Worm (Caenorhabditis elegans) whole organism, mixed stage, embryonic: ENCODE results near the gene B0285.6.

Experiments used
- bed-3 ChIP-seq: fragments of 200-800 bp; sonication (Bioruptor generic); optimal IDR thresholded peaks from 3 replicates; lab custom pipeline; 2018; ENCODE audit warnings: mild to moderate bottlenecking, missing genetic modification characterization, moderate library complexity, missing compliant biosample characterization
- blmp-1 ChIP-seq: fragments of 150-350 bp; optimal IDR thresholded peaks from 2 replicates; lab custom pipeline; 2014; ENCODE audit warnings: missing biosample characterization, missing genetic modification characterization
- ceh-39 ChIP-seq: fragments of 150-350 bp; optimal IDR thresholded peaks from 2 replicates; lab custom pipeline; 2014; ENCODE audit warnings: missing biosample characterization, missing genetic modification characterization
- ceh-43 ChIP-seq: fragments of 200-800 bp; sonication (Bioruptor generic); optimal IDR thresholded peaks from 2 replicates; lab custom pipeline; 2018; ENCODE audit warnings: mild to moderate bottlenecking, missing genetic modification characterization, moderate library complexity, missing compliant biosample characterization
- ceh-83 ChIP-seq: fragments of 200-800 bp; sonication (Bioruptor generic); optimal IDR thresholded peaks from 2 replicates; lab custom pipeline; 2018; ENCODE audit warnings: mild to moderate bottlenecking, missing genetic modification characterization, missing compliant biosample characterization
- ces-1 ChIP-seq: fragments of 150-350 bp; optimal IDR thresholded peaks from 2 replicates; lab custom pipeline; 2014; ENCODE audit warnings: missing biosample characterization, missing genetic modification reagents, missing genetic modification characterization
- cnd-1 ChIP-seq: fragments of 200-800 bp; sonication (Bioruptor generic); optimal IDR thresholded peaks from 2 replicates; lab custom pipeline; 2018; ENCODE audit warnings: mild to moderate bottlenecking, missing genetic modification characterization, missing compliant biosample characterization
- drap-1 ChIP-seq: fragments of 200-800 bp; sonication (Bioruptor generic); optimal IDR thresholded peaks from 3 replicates; lab custom pipeline; 2018; ENCODE audit warnings: mild to moderate bottlenecking, missing genetic modification characterization, missing compliant biosample characterization
- elt-1 ChIP-seq: sonication (generic microtip); optimal IDR thresholded peaks from 2 replicates; lab custom pipeline; 2017; ENCODE audit warnings: missing genetic modification characterization, mild to moderate bottlenecking, missing compliant biosample characterization, antibody characterized with exemption, moderate library complexity, borderline replicate concordance; ENCODE audit not compliant: insufficient read depth
- elt-3 ChIP-seq: fragments of 150-350 bp; optimal IDR thresholded peaks from 2 replicates; lab custom pipeline; 2014; ENCODE audit warnings: missing biosample characterization, missing genetic modification characterization
- flh-1 ChIP-seq: fragments of 200-800 bp; sonication (Bioruptor generic); optimal IDR thresholded peaks from 2 replicates; lab custom pipeline; 2018; ENCODE audit warnings: mild to moderate bottlenecking, missing genetic modification characterization, moderate library complexity, missing compliant biosample characterization
- ham-2 ChIP-seq: fragments of 200-800 bp; sonication (Bioruptor generic); optimal IDR thresholded peaks from 2 replicates; lab custom pipeline; 2018; ENCODE audit warnings: mild to moderate bottlenecking, missing genetic modification characterization, missing compliant biosample characterization
- hlh-1 ChIP-seq: fragments of 150-350 bp; optimal IDR thresholded peaks from 2 replicates; lab custom pipeline; 2014; ENCODE audit warnings: missing biosample characterization, missing genetic modification reagents, missing genetic modification characterization
- lin-13 ChIP-seq: fragments of 150-350 bp; optimal IDR thresholded peaks from 2 replicates; lab custom pipeline; 2014; ENCODE audit warnings: missing biosample characterization, missing genetic modification characterization
- lin-32 ChIP-seq: fragments of 200-800 bp; sonication (Bioruptor generic); optimal IDR thresholded peaks from 2 replicates; lab custom pipeline; 2018; ENCODE audit warnings: mild to moderate bottlenecking, missing genetic modification characterization, missing compliant biosample characterization
- lsy-2 ChIP-seq: fragments of 150-350 bp; optimal IDR thresholded peaks from 2 replicates; lab custom pipeline; 2014; ENCODE audit warnings: missing biosample characterization, missing genetic modification characterization
- mab-5 ChIP-seq: fragments of 150-350 bp; optimal IDR thresholded peaks from 2 replicates; lab custom pipeline; 2014; ENCODE audit warnings: missing biosample characterization, missing genetic modification characterization
- mep-1 ChIP-seq: fragments of 150-350 bp; optimal IDR thresholded peaks from 2 replicates; lab custom pipeline; 2017; ENCODE audit warnings: missing biosample characterization, missing genetic modification reagents, missing genetic modification characterization, inconsistent platforms
- mls-2 ChIP-seq: sonication (generic microtip); optimal IDR thresholded peaks from 2 replicates; lab custom pipeline; 2016; ENCODE audit warnings: mild to moderate bottlenecking, missing genetic modification characterization, moderate library complexity, missing compliant biosample characterization
- nhr-12 ChIP-seq: fragments of 150-350 bp; optimal IDR thresholded peaks from 2 replicates; lab custom pipeline; 2014; ENCODE audit warnings: missing biosample characterization, missing genetic modification characterization
- nhr-2 ChIP-seq: fragments of 150-350 bp; optimal IDR thresholded peaks from 2 replicates; lab custom pipeline; 2014; ENCODE audit warnings: missing biosample characterization, missing genetic modification characterization
- nhr-28 ChIP-seq: fragments of 150-350 bp; optimal IDR thresholded peaks from 2 replicates; lab custom pipeline; 2014; ENCODE audit warnings: missing biosample characterization, missing genetic modification characterization
- nhr-76 ChIP-seq: sonication (generic microtip); optimal IDR thresholded peaks from 2 replicates; lab custom pipeline; 2017; ENCODE audit warnings: missing biosample characterization, missing genetic modification characterization
- pha-4 ChIP-seq: fragments of 150-350 bp; optimal IDR thresholded peaks from 2 replicates; lab custom pipeline; 2018; ENCODE audit warnings: missing biosample characterization, missing genetic modification reagents, missing genetic modification characterization
- snpc-4 ChIP-seq: fragments of 150-350 bp; optimal IDR thresholded peaks from 2 replicates; lab custom pipeline; 2014; ENCODE audit warnings: missing biosample characterization, missing genetic modification characterization
- sptf-1 ChIP-seq: sonication (generic microtip); optimal IDR thresholded peaks from 2 replicates; lab custom pipeline; 2017; ENCODE audit warnings: mild to moderate bottlenecking, missing genetic modification characterization, moderate library complexity, missing compliant biosample characterization
- tbx-8 ChIP-seq: fragments of 200-800 bp; sonication (Bioruptor generic); optimal IDR thresholded peaks from 2 replicates; lab custom pipeline; 2018; ENCODE audit warnings: mild to moderate bottlenecking, missing genetic modification characterization, moderate library complexity, missing compliant biosample characterization
- unc-120 ChIP-seq: sonication (generic microtip); optimal IDR thresholded peaks from 2 replicates; lab custom pipeline; 2017; ENCODE audit warnings: missing genetic modification characterization, missing compliant biosample characterization; ENCODE audit not compliant: poor library complexity, severe bottlenecking
- unc-39 ChIP-seq: fragments of 150-350 bp; optimal IDR thresholded peaks from 2 replicates; lab custom pipeline; 2014; ENCODE audit warnings: missing biosample characterization, missing genetic modification characterization
- unc-62 ChIP-seq: fragments of 150-350 bp; optimal IDR thresholded peaks from 2 replicates; lab custom pipeline; 2014; ENCODE audit warnings: missing biosample characterization, missing genetic modification reagents, missing genetic modification characterization
- zip-8 ChIP-seq: fragments of 150-350 bp; optimal IDR thresholded peaks from 2 replicates; lab custom pipeline; 2014; ENCODE audit warnings: missing biosample characterization, missing genetic modification characterization
- ztf-11 ChIP-seq: fragments of 150-350 bp; optimal IDR thresholded peaks from 2 replicates; lab custom pipeline; 2014; ENCODE audit warnings: missing biosample characterization, missing genetic modification characterization

Gene B0285.6

ce11 chrIII:4335614-4336013, 14.3 kb upstream of the B0285.6 start:
- TF ChIP-seq zip-8 (no peak), sptf-1 (no peak), lin-13 (tag; lab: Kevin White, UChicago) (no peak), unc-39 (tag; lab: Kevin White, UChicago) (no peak), lin-32 (GFP tag; lab: Kevin White, UChicago) (no peak), nhr-12 (no peak), nhr-28 (tag; lab: Kevin White, UChicago) (no peak), ham-2 (GFP tag; lab: Kevin White, UChicago) (no peak), cnd-1 (tag; lab: Kevin White, UChicago) (no peak), flh-1 (GFP tag; lab: Kevin White, UChicago) (no peak), hlh-1 (tag; lab: Kevin White, UChicago) (no peak), lsy-2 (tag; lab: Kevin White, UChicago) (no peak), ztf-11 (no peak)

ce11 chrIII:4343070-4343469, 6.8 kb upstream of the B0285.6 start, which contains the start of the genes B0285.3 and lcmt-1:
Gene B0285.3, minus strand, starts transcription at chrIII:4343336.
Gene lcmt-1, plus strand, starts transcription at chrIII:4343446.
- no peak for TF ChIP-seq ces-1 (GFP tag; lab: Kevin White, UChicago)
- TF ChIP-seq elt-3 (tag; lab: Kevin White, UChicago): no peak
- no peak for TF ChIP-seq hlh-1 (tag; lab: Kevin White, UChicago)
- no peak for TF ChIP-seq unc-39 (tag; lab: Kevin White, UChicago)
- TF ChIP-seq flh-1 (GFP tag; lab: Kevin White, UChicago): no peak
- TF ChIP-seq zip-8: no peak
- TF ChIP-seq unc-120 (tag; lab: Kevin White, UChicago): no peak
- TF ChIP-seq cnd-1 (tag; lab: Kevin White, UChicago): no peak
- TF ChIP-seq ham-2 (GFP tag; lab: Kevin White, UChicago): no peak
- no peak for TF ChIP-seq mep-1 (tag; lab: Kevin White, UChicago)
- TF ChIP-seq mls-2 (tag; lab: Kevin White, UChicago): no peak

ce11 chrIII:4345034-4345433, 4.9 kb upstream of the B0285.6 start, which contains the start of gene hse-5:
Gene hse-5, plus strand, starts transcription at chrIII:4345334.
- no peak for TF ChIP-seq ceh-83 (GFP tag; lab: Kevin White, UChicago)
- no peak for TF ChIP-seq snpc-4
- no peak for TF ChIP-seq blmp-1 (tag; lab: Kevin White, UChicago)

ce11 chrIII:4356384-4356783, 6.5 kb downstream of the B0285.6 start, which contains the start of gene mnp-1:
Gene mnp-1, plus strand, starts transcription at chrIII:4356594.
- no peak for TF ChIP-seq ceh-39 (tag; lab: Kevin White, UChicago)
- TF ChIP-seq ham-2 (GFP tag; lab: Kevin White, UChicago): no peak
- TF ChIP-seq hlh-1 (tag; lab: Kevin White, UChicago): peak; percentile 38
- TF ChIP-seq cnd-1 (tag; lab: Kevin White, UChicago): no peak
- no peak for TF ChIP-seq unc-120 (tag; lab: Kevin White, UChicago)
- TF ChIP-seq blmp-1 (tag; lab: Kevin White, UChicago): no peak
- TF ChIP-seq zip-8: peak; percentile 61
- TF ChIP-seq flh-1 (GFP tag; lab: Kevin White, UChicago): no peak
- TF ChIP-seq ceh-43: no peak
- peak; percentile 32 for TF ChIP-seq unc-39 (tag; lab: Kevin White, UChicago)
- TF ChIP-seq lin-13 (tag; lab: Kevin White, UChicago): no peak
- TF ChIP-seq pha-4 (tag; lab: Kevin White, UChicago): no peak
- TF ChIP-seq mls-2 (tag; lab: Kevin White, UChicago): no peak
- TF ChIP-seq lin-32 (GFP tag; lab: Kevin White, UChicago): no peak
- no peak for TF ChIP-seq nhr-2

- TF ChIP-seq nhr-76 (tag; lab: Kevin White, UChicago) (no peak), unc-62 (GFP tag; lab: Kevin White, UChicago) (peak; percentile 33), nhr-28 (tag; lab: Kevin White, UChicago) (no peak)
Observed at ce11 chrIII:4357438-4357837, 7.5 kb downstream of the B0285.6 start.

- TF ChIP-seq unc-120 (tag; lab: Kevin White, UChicago): peak; percentile 31
- TF ChIP-seq hlh-1 (tag; lab: Kevin White, UChicago): peak; percentile 96
- TF ChIP-seq ceh-83 (GFP tag; lab: Kevin White, UChicago): no peak
- TF ChIP-seq flh-1 (GFP tag; lab: Kevin White, UChicago): no peak
- TF ChIP-seq bed-3: no peak
- TF ChIP-seq ztf-11: no peak
- peak; percentile 89 for TF ChIP-seq mab-5 (tag; lab: Kevin White, UChicago)
- TF ChIP-seq tbx-8 (GFP tag; lab: Kevin White, UChicago): no peak
- TF ChIP-seq blmp-1 (tag; lab: Kevin White, UChicago): no peak
- no peak for TF ChIP-seq drap-1 (GFP tag; lab: Kevin White, UChicago)
- TF ChIP-seq unc-62 (GFP tag; lab: Kevin White, UChicago): peak; percentile 98
- no peak for TF ChIP-seq elt-1
- TF ChIP-seq sptf-1: no peak
- TF ChIP-seq lin-13 (tag; lab: Kevin White, UChicago): no peak
Observed at ce11 chrIII:4358345-4358744, 8.4 kb downstream of the B0285.6 start.
